Fruit fly (Drosophila melanogaster) Kc167 (cell line): ENCODE data around the gene ec.

Source experiments
- Myc ChIP-seq: fragments of >200 bp; optimal IDR thresholded peaks from 2 replicates; lab custom pipeline; 2017; ENCODE audit warnings: missing external identifiers
- Sin3A ChIP-seq: fragments of >200 bp; optimal IDR thresholded peaks from 2 replicates; lab custom pipeline; 2018; ENCODE audit warnings: missing external identifiers
- h ChIP-seq: fragments of >200 bp; optimal IDR thresholded peaks from 3 replicates; lab custom pipeline; 2018; ENCODE audit warnings: missing external identifiers
- insv ChIP-seq: fragments of >200 bp; optimal IDR thresholded peaks from 3 replicates; lab custom pipeline; 2018; ENCODE audit warnings: missing external identifiers
- psq ChIP-seq: fragments of >200 bp; optimal IDR thresholded peaks from 2 replicates; lab custom pipeline; 2017; ENCODE audit warnings: missing external identifiers
- ttk ChIP-seq: sonication (Bioruptor generic); optimal IDR thresholded peaks from 2 replicates; lab custom pipeline; 2017; ENCODE audit warnings: missing external identifiers

Gene ec

dm6 chrX:3811340-3811788, at the start of gene ec:
Gene ec (plus strand): TSS chrX:3811698.
- TF ChIP-seq h (lab: Kevin White, UChicago) (no peak), Sin3A (lab: Kevin White, UChicago) (no peak), Myc (lab: Kevin White, UChicago) (no peak), insv (lab: Kevin White, UChicago) (no peak), ttk (lab: Kevin White, UChicago) (no peak), psq (no peak)

dm6 chrX:3762441-3762840, 49.1 kb upstream of the ec start:
- TF ChIP-seq h (lab: Kevin White, UChicago) (no peak), Sin3A (lab: Kevin White, UChicago) (no peak), psq (no peak), insv (lab: Kevin White, UChicago) (no peak), Myc (lab: Kevin White, UChicago) (no peak)

- no peak for TF ChIP-seq Sin3A (lab: Kevin White, UChicago)
- TF ChIP-seq h (lab: Kevin White, UChicago) = no peak
- no peak for TF ChIP-seq ttk (lab: Kevin White, UChicago)
- TF ChIP-seq Myc (lab: Kevin White, UChicago) = no peak
- TF ChIP-seq insv (lab: Kevin White, UChicago) = no peak
- no peak for TF ChIP-seq psq
Measured at dm6 chrX:3762914-3763489, 48.5 kb upstream of the ec start.

dm6 chrX:3764223-3764622, 47.3 kb upstream of the ec start:
- TF ChIP-seq Myc (lab: Kevin White, UChicago) = no peak
- TF ChIP-seq psq = no peak
- no peak for TF ChIP-seq h (lab: Kevin White, UChicago)
- no peak for TF ChIP-seq insv (lab: Kevin White, UChicago)
- TF ChIP-seq Sin3A (lab: Kevin White, UChicago) = no peak
- no peak for TF ChIP-seq ttk (lab: Kevin White, UChicago)

- TF ChIP-seq insv (lab: Kevin White, UChicago) (no peak), h (lab: Kevin White, UChicago) (no peak), Myc (lab: Kevin White, UChicago) (no peak), ttk (lab: Kevin White, UChicago) (no peak), Sin3A (lab: Kevin White, UChicago) (no peak), psq (no peak)
Measured at dm6 chrX:3767085-3767484, 44.4 kb upstream of the ec start.

- TF ChIP-seq psq = no peak
- TF ChIP-seq Sin3A (lab: Kevin White, UChicago) = no peak
- no peak for TF ChIP-seq insv (lab: Kevin White, UChicago)
- TF ChIP-seq h (lab: Kevin White, UChicago) = no peak
- TF ChIP-seq ttk (lab: Kevin White, UChicago) = no peak
Measured at dm6 chrX:3768202-3768601, 43.3 kb upstream of the ec start.

dm6 chrX:3772434-3772810, 39.1 kb upstream of the ec start:
- TF ChIP-seq insv (lab: Kevin White, UChicago) (no peak), psq (no peak), h (lab: Kevin White, UChicago) (no peak), ttk (lab: Kevin White, UChicago) (no peak), Myc (lab: Kevin White, UChicago) (no peak), Sin3A (lab: Kevin White, UChicago) (no peak)

- TF ChIP-seq h (lab: Kevin White, UChicago) = no peak
- TF ChIP-seq psq = peak; percentile 54
Measured at dm6 chrX:3772811-3773740, 38.4 kb upstream of the ec start.

dm6 chrX:3774277-3774676, 37.2 kb upstream of the ec start:
- TF ChIP-seq Myc (lab: Kevin White, UChicago) (no peak), ttk (lab: Kevin White, UChicago) (no peak), h (lab: Kevin White, UChicago) (no peak), insv (lab: Kevin White, UChicago) (no peak), Sin3A (lab: Kevin White, UChicago) (no peak), psq (no peak)

- TF ChIP-seq Sin3A (lab: Kevin White, UChicago) (no peak), insv (lab: Kevin White, UChicago) (no peak), psq (no peak), h (lab: Kevin White, UChicago) (no peak), Myc (lab: Kevin White, UChicago) (no peak), ttk (lab: Kevin White, UChicago) (no peak)
Measured at dm6 chrX:3775137-3775536, 36.4 kb upstream of the ec start.

- no peak for TF ChIP-seq insv (lab: Kevin White, UChicago)
- TF ChIP-seq Myc (lab: Kevin White, UChicago) = no peak
- no peak for TF ChIP-seq Sin3A (lab: Kevin White, UChicago)
- no peak for TF ChIP-seq h (lab: Kevin White, UChicago)
Measured at dm6 chrX:3775822-3776668, 35.5 kb upstream of the ec start.
